Worm (Caenorhabditis elegans): ENCODE measurements around the gene Y50D4B.6.

DNA sequence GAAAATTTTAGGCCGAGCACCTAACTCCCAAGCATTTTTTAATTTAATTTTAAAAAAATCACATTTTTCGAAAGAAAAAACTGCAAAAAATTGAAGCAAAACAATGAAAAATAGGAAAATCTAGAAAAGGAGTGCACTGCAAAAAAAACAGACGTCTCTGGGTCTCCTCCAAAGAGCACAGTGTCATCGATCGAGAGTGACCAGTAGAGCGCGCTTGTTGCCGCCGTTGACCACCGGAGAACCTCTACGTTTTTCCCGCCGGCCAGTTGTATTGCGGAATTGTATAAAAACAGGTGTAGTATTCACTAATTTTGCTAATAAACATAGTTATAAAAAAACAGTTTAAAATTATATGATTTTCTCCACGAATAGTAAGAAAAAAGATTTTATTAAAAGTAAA, 34.8 kb upstream of the Y50D4B.6 start:
- no peak for TF ChIP-seq unc-39 (tag; optimal IDR thresholded peaks at IDR 0.05)
- no peak for TF ChIP-seq nhr-237 (tag; optimal IDR thresholded peaks at IDR 0.05)
- no peak for TF ChIP-seq sma-9 (GFP tag; optimal IDR thresholded peaks at IDR 0.05)
- TF ChIP-seq sma-9 (tag; optimal IDR thresholded peaks at IDR 0.05), result no peak
- no peak for TF ChIP-seq mdl-1 (tag; optimal IDR thresholded peaks at IDR 0.05)
- no peak for TF ChIP-seq aly-2 (tag; optimal IDR thresholded peaks at IDR 0.05)
- no peak for TF ChIP-seq R02D3.7 (tag; optimal IDR thresholded peaks at IDR 0.05)
- no peak for TF ChIP-seq nhr-11 (tag; optimal IDR thresholded peaks at IDR 0.05)
- TF ChIP-seq ceh-16 (tag; optimal IDR thresholded peaks at IDR 0.05), result no peak
- TF ChIP-seq nhr-6 (tag; optimal IDR thresholded peaks at IDR 0.05), result no peak
- no peak for TF ChIP-seq gmeb-1 (tag; optimal IDR thresholded peaks at IDR 0.05)

All from whole organism, L2 larva.